Fruit fly (Drosophila melanogaster) whole organism, prepupa: Measurements from ENCODE around the gene sip3.

Experiments used
- Blimp-1 ChIP-seq: fragments of 200-800 bp; sonication (Bioruptor generic); optimal IDR thresholded peaks from 3 replicates; lab custom pipeline; 2017; ENCODE audit warnings: missing biosample characterization, missing genetic modification characterization, mild to moderate bottlenecking, moderate library complexity, missing genetic modification reagents
- CG10631 ChIP-seq: fragments of 200-800 bp; sonication (Bioruptor generic); optimal IDR thresholded peaks from 2 replicates; lab custom pipeline; 2016; ENCODE audit warnings: missing biosample characterization, missing genetic modification characterization
- CG10669 ChIP-seq: fragments of 200-800 bp; sonication (Bioruptor generic); optimal IDR thresholded peaks from 3 replicates; lab custom pipeline; 2018; ENCODE audit warnings: missing biosample characterization, mild to moderate bottlenecking, missing genetic modification characterization, moderate library complexity
- CG11762 ChIP-seq: fragments of 200-800 bp; sonication (Bioruptor generic); optimal IDR thresholded peaks from 3 replicates; lab custom pipeline; 2016; ENCODE audit warnings: missing biosample characterization, missing genetic modification characterization; ENCODE audit not compliant: insufficient read depth
- CG11902 ChIP-seq: fragments of 200-800 bp; sonication (Bioruptor generic); optimal IDR thresholded peaks from 3 replicates; lab custom pipeline; 2016; ENCODE audit warnings: missing biosample characterization, missing genetic modification characterization
- CG15336 ChIP-seq: fragments of 200-800 bp; sonication (Bioruptor generic); IDR thresholded peaks from 2 replicates; pipeline ENCODE4 v1.3.6; 2022; ENCODE audit warnings: missing biosample characterization, missing genetic modification characterization
- CG1621 ChIP-seq: fragments of 200-800 bp; sonication (Bioruptor generic); optimal IDR thresholded peaks from 3 replicates; lab custom pipeline; 2018; ENCODE audit warnings: missing biosample characterization, mild to moderate bottlenecking, missing genetic modification characterization
- CG16779 ChIP-seq: fragments of 200-800 bp; sonication (Bioruptor generic); optimal IDR thresholded peaks from 3 replicates; lab custom pipeline; 2017; ENCODE audit warnings: missing biosample characterization, mild to moderate bottlenecking, missing genetic modification characterization
- CG3032 ChIP-seq: fragments of 200-800 bp; optimal IDR thresholded peaks from 2 replicates; lab custom pipeline; 2019; ENCODE audit warnings: missing biosample characterization, mild to moderate bottlenecking, missing genetic modification characterization, moderate library complexity
- CG31627 ChIP-seq: fragments of 200-800 bp; sonication (Bioruptor generic); optimal IDR thresholded peaks from 3 replicates; lab custom pipeline; 2016; ENCODE audit warnings: missing biosample characterization, missing genetic modification characterization
- CG32006 ChIP-seq: fragments of 200-800 bp; sonication (Bioruptor generic); optimal IDR thresholded peaks from 3 replicates; lab custom pipeline; 2017; ENCODE audit warnings: missing biosample characterization, mild to moderate bottlenecking, missing genetic modification characterization
- CG34406 ChIP-seq: fragments of 200-800 bp; sonication (Bioruptor generic); optimal IDR thresholded peaks from 3 replicates; lab custom pipeline; 2016; ENCODE audit warnings: missing biosample characterization, missing genetic modification characterization
- CG3919 ChIP-seq: fragments of 200-800 bp; sonication (Bioruptor generic); optimal IDR thresholded peaks from 3 replicates; lab custom pipeline; 2016; ENCODE audit warnings: missing biosample characterization, missing genetic modification characterization
- CG6163 ChIP-seq: fragments of 200-800 bp; sonication (Bioruptor generic); IDR thresholded peaks from 3 replicates; pipeline ENCODE4 v1.3.6; 2022; ENCODE audit warnings: missing biosample characterization, missing genetic modification characterization
- CG6276 ChIP-seq: fragments of 200-800 bp; sonication (Bioruptor generic); optimal IDR thresholded peaks from 2 replicates; lab custom pipeline; 2017; ENCODE audit warnings: missing biosample characterization, mild to moderate bottlenecking, missing genetic modification characterization
- CG6792 ChIP-seq: fragments of 200-800 bp; sonication (Bioruptor generic); optimal IDR thresholded peaks from 3 replicates; lab custom pipeline; 2016; ENCODE audit warnings: missing biosample characterization, missing genetic modification characterization
- CG6808 ChIP-seq: fragments of 200-800 bp; sonication (Bioruptor generic); optimal IDR thresholded peaks from 3 replicates; lab custom pipeline; 2017; ENCODE audit warnings: missing biosample characterization, missing genetic modification characterization, mild to moderate bottlenecking, moderate library complexity, missing genetic modification reagents
- CG6854 ChIP-seq: fragments of 200-800 bp; sonication (Bioruptor generic); optimal IDR thresholded peaks from 2 replicates; lab custom pipeline; 2017; ENCODE audit warnings: missing biosample characterization, mild to moderate bottlenecking, missing genetic modification characterization
- CG7368 ChIP-seq: fragments of 200-800 bp; sonication (Bioruptor generic); optimal IDR thresholded peaks from 3 replicates; lab custom pipeline; 2016; ENCODE audit warnings: missing biosample characterization, missing genetic modification characterization
- CG8119 ChIP-seq: fragments of 200-800 bp; sonication (Bioruptor generic); IDR thresholded peaks from 3 replicates; pipeline ENCODE4 v1.3.6; 2022; ENCODE audit warnings: missing biosample characterization, missing genetic modification characterization
- CG8319 ChIP-seq: fragments of 200-800 bp; sonication (Bioruptor generic); optimal IDR thresholded peaks from 3 replicates; lab custom pipeline; 2016; ENCODE audit warnings: missing biosample characterization, missing genetic modification characterization
- CG9139 ChIP-seq: fragments of 200-800 bp; sonication (Bioruptor generic); optimal IDR thresholded peaks from 3 replicates; lab custom pipeline; 2017; ENCODE audit warnings: missing biosample characterization, mild to moderate bottlenecking, missing genetic modification characterization
- Eip93F ChIP-seq: fragments of 200-800 bp; sonication (Bioruptor generic); optimal IDR thresholded peaks from 2 replicates; lab custom pipeline; 2016; ENCODE audit warnings: missing biosample characterization, mild to moderate bottlenecking, missing genetic modification characterization
- Ets21C ChIP-seq: fragments of 200-800 bp; sonication (Bioruptor generic); optimal IDR thresholded peaks from 3 replicates; lab custom pipeline; 2016; ENCODE audit warnings: missing biosample characterization, missing genetic modification characterization
- Gug ChIP-seq: fragments of 200-800 bp; sonication (Bioruptor generic); IDR thresholded peaks from 2 replicates; pipeline ENCODE4 v1.3.6; 2022; ENCODE audit warnings: missing biosample characterization, missing genetic modification characterization
- Hr38 ChIP-seq: sonication (Bioruptor generic); optimal IDR thresholded peaks from 2 replicates; lab custom pipeline; 2016; ENCODE audit warnings: missing biosample characterization, missing genetic modification characterization
- Hr39 ChIP-seq: fragments of 200-800 bp; sonication (Bioruptor generic); optimal IDR thresholded peaks from 2 replicates; lab custom pipeline; 2016; ENCODE audit warnings: missing biosample characterization, missing genetic modification characterization
- Lpt ChIP-seq: fragments of 200-800 bp; sonication (Bioruptor generic); optimal IDR thresholded peaks from 3 replicates; lab custom pipeline; 2016; ENCODE audit warnings: missing biosample characterization, missing genetic modification characterization
- Met ChIP-seq: fragments of 200-800 bp; sonication (Bioruptor generic); optimal IDR thresholded peaks from 3 replicates; lab custom pipeline; 2016; ENCODE audit warnings: missing biosample characterization, missing genetic modification characterization
- OdsH ChIP-seq: fragments of 200-800 bp; sonication (Bioruptor generic); optimal IDR thresholded peaks from 3 replicates; lab custom pipeline; 2016; ENCODE audit warnings: missing biosample characterization, missing genetic modification characterization
- Sox102F ChIP-seq: fragments of 200-800 bp; sonication (Bioruptor generic); optimal IDR thresholded peaks from 2 replicates; lab custom pipeline; 2016; ENCODE audit warnings: missing biosample characterization, mild to moderate bottlenecking, missing genetic modification characterization
- Sox15 ChIP-seq: fragments of 200-800 bp; sonication (Bioruptor generic); optimal IDR thresholded peaks from 3 replicates; lab custom pipeline; 2016; ENCODE audit warnings: missing biosample characterization, missing genetic modification characterization
- achi ChIP-seq: fragments of 200-800 bp; sonication (Bioruptor generic); optimal IDR thresholded peaks from 3 replicates; lab custom pipeline; 2016; ENCODE audit warnings: missing biosample characterization, missing genetic modification characterization
- acj6 ChIP-seq: fragments of 200-800 bp; sonication (Bioruptor generic); optimal IDR thresholded peaks from 3 replicates; lab custom pipeline; 2016; ENCODE audit warnings: missing biosample characterization, missing genetic modification characterization
- cyc ChIP-seq: fragments of 200-800 bp; sonication (Bioruptor generic); optimal IDR thresholded peaks from 3 replicates; lab custom pipeline; 2016; ENCODE audit warnings: missing biosample characterization, missing genetic modification characterization
- dac ChIP-seq: fragments of 200-800 bp; sonication (Bioruptor generic); optimal IDR thresholded peaks from 2 replicates; lab custom pipeline; 2017; ENCODE audit warnings: missing biosample characterization, mild to moderate bottlenecking, missing genetic modification characterization
- dsx ChIP-seq: fragments of 200-800 bp; optimal IDR thresholded peaks from 3 replicates; lab custom pipeline; 2019; ENCODE audit warnings: missing biosample characterization, mild to moderate bottlenecking, missing genetic modification characterization, moderate library complexity; ENCODE audit not compliant: poor library complexity, severe bottlenecking
- fd59A ChIP-seq: fragments of 200-800 bp; sonication (Bioruptor generic); optimal IDR thresholded peaks from 2 replicates; lab custom pipeline; 2017; ENCODE audit warnings: missing biosample characterization, mild to moderate bottlenecking, missing genetic modification characterization, missing genetic modification reagents
- fd85E ChIP-seq: fragments of 200-800 bp; sonication (Bioruptor generic); optimal IDR thresholded peaks from 3 replicates; lab custom pipeline; 2016; ENCODE audit warnings: missing biosample characterization, missing genetic modification characterization
- net ChIP-seq: fragments of 200-800 bp; sonication (Bioruptor generic); optimal IDR thresholded peaks from 3 replicates; lab custom pipeline; 2016; ENCODE audit warnings: missing biosample characterization, missing genetic modification characterization
- salr ChIP-seq, 2 experiments: fragments of 200-800 bp; sonication (Bioruptor generic); optimal IDR thresholded peaks; 3 replicates each; lab custom pipeline; 2016 to 2018; ENCODE audit warnings: missing biosample characterization in 2 of 2, missing genetic modification characterization in 2 of 2, mild to moderate bottlenecking in 1 of 2
- spab ChIP-seq: fragments of 200-800 bp; sonication (Bioruptor generic); optimal IDR thresholded peaks from 2 replicates; lab custom pipeline; 2017; ENCODE audit warnings: missing biosample characterization, mild to moderate bottlenecking, missing genetic modification characterization, missing genetic modification reagents
- ss ChIP-seq, 2 experiments: fragments of 200-800 bp; sonication (Bioruptor generic); optimal IDR thresholded peaks; 2 replicates in 1 of 2; 3 replicates in 1 of 2; lab custom pipeline; 2017 to 2018; ENCODE audit warnings: mild to moderate bottlenecking in 2 of 2, missing biosample characterization in 2 of 2, missing genetic modification characterization in 2 of 2, moderate library complexity in 1 of 2
- svp ChIP-seq: fragments of 200-800 bp; sonication (Bioruptor generic); peaks from one replicate; lab custom pipeline; 2016; ENCODE audit warnings: missing biosample characterization, missing genetic modification characterization
- topi ChIP-seq: fragments of 200-800 bp; sonication (Bioruptor generic); optimal IDR thresholded peaks from 3 replicates; lab custom pipeline; 2016; ENCODE audit warnings: missing biosample characterization, missing genetic modification characterization
- vri ChIP-seq: fragments of 200-800 bp; sonication (Bioruptor generic); optimal IDR thresholded peaks from 3 replicates; lab custom pipeline; 2016; ENCODE audit warnings: missing biosample characterization, mild to moderate bottlenecking, missing genetic modification characterization

The sip3 gene

DNA sequence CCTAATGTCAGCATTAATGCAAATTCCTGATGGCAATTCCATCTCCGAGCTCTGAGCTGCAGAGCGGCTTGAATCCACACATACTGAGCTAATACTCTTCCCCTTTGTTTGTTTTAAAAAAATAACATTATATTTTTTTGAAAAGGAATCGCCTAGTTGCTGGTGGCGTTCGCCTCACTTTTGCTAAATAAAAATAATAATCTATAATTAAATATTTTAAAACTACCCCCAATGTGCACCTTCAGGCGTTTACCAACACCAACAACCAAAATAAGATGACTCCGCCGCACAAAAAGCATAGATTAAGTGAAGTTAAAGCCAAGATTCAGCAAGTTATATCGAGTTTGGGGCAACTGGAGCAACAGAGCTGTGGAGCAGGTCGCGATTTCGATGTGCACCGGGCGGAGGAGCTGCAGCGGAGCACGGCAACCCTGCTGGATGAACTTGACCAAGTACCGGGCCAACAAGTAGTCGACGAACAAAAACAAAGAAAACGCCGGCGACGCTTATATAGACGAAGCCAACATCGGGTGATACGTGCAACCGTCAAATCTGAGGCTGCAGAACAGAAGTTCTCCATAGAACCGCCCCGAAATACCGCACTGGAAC, 27.9 kb upstream of the sip3 start, which contains the start of gene CG1896 (continued):
- TF ChIP-seq CG16779 (tag; lab: Kevin White, UChicago) (peak; percentile 24), net (peak; percentile 73), CG6163 (peak; percentile 83), CG6276 (GFP tag; lab: Kevin White, UChicago) (no peak), dsx (GFP tag; lab: Kevin White, UChicago) (peak; percentile 40), fd59A (GFP tag; lab: Kevin White, UChicago) (no peak), vri (GFP tag; lab: Kevin White, UChicago) (no peak), achi (GFP tag; lab: Kevin White, UChicago) (peak; percentile 77), ss (GFP tag; optimal IDR thresholded peaks at IDR 0.05; lab: Kevin White, UChicago) (peak in 1 of 2 experiments; percentile 48), topi (GFP tag; lab: Kevin White, UChicago) (peak; percentile 70), svp (GFP tag; lab: Kevin White, UChicago) (peak; percentile 60), CG3032 (tag; lab: Kevin White, UChicago) (peak; percentile 40), CG31627 (GFP tag; lab: Kevin White, UChicago) (peak; percentile 60), Sox102F (GFP tag; lab: Kevin White, UChicago) (no peak), fd85E (GFP tag; lab: Kevin White, UChicago) (no peak), CG1621 (tag; lab: Kevin White, UChicago) (peak; percentile 43), CG32006 (GFP tag; lab: Kevin White, UChicago) (peak; percentile 65), CG10669 (peak; percentile 57), Blimp-1 (GFP tag; lab: Kevin White, UChicago) (no peak), Sox15 (GFP tag; lab: Kevin White, UChicago) (peak; percentile 31), salr (GFP tag; optimal IDR thresholded peaks at IDR 0.05; lab: Kevin White, UChicago) (peak in 1 of 2 experiments; percentile 67), CG11762 (peak; percentile 46), acj6 (GFP tag; lab: Kevin White, UChicago) (peak; percentile 75), Hr39 (GFP tag; lab: Kevin White, UChicago) (peak; percentile 55)

DNA sequence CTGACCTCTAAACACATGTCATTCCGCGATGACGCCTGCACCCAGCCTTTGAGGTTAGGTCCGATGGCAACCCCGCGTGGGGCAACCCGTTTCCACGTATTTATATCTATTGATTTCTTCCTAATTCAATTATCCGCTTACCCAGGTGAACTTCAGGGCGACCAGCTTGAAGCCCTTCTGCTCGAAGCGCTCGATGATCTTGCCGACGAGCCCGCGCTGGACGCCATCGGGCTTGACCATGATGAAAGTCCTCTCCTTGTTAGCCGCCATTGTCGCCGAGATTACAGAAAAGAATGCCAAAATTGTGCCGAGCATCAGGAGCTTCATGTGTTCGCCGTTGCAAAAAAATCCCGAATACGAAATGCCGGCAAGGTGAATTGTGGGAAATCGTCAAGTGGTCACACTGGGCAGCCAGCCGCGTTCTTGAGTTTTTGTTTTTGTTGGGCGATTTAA, 26.4 kb upstream of the sip3 start, which contains the start of gene awd:
Gene awd (minus strand): TSS at position 449 of the 453 bp plus-strand sequence.
- TF ChIP-seq svp (GFP tag; lab: Kevin White, UChicago) = peak; percentile 86
- peak; percentile 15 for TF ChIP-seq CG9139
- TF ChIP-seq spab (GFP tag; lab: Kevin White, UChicago) = no peak
- TF ChIP-seq dsx (GFP tag; lab: Kevin White, UChicago) = peak; percentile 10
- no peak for TF ChIP-seq CG7368 (GFP tag; lab: Kevin White, UChicago)
- peak; percentile 28 for TF ChIP-seq CG16779 (tag; lab: Kevin White, UChicago)
- no peak for TF ChIP-seq CG8319 (GFP tag; lab: Kevin White, UChicago)
- peak; percentile 1 for TF ChIP-seq CG3919 (GFP tag; lab: Kevin White, UChicago)
- TF ChIP-seq CG6808 (GFP tag; lab: Kevin White, UChicago) = peak; percentile 25
- TF ChIP-seq cyc (GFP tag; lab: Kevin White, UChicago) = no peak
- no peak for TF ChIP-seq Sox15 (GFP tag; lab: Kevin White, UChicago)
- TF ChIP-seq Hr39 (GFP tag; lab: Kevin White, UChicago) = no peak
- TF ChIP-seq CG34406 (GFP tag; lab: Kevin White, UChicago) = no peak
- TF ChIP-seq CG6792 (GFP tag; lab: Kevin White, UChicago) = no peak
- TF ChIP-seq ss (GFP tag; optimal IDR thresholded peaks at IDR 0.05; lab: Kevin White, UChicago) = peak; percentile 42 to 47
- peak; percentile 49; the same call in 2 of the 3 replicates for TF ChIP-seq CG8119 (GFP tag; lab: Robert Waterston, UW)
- TF ChIP-seq CG32006 (GFP tag; lab: Kevin White, UChicago) = no peak
- TF ChIP-seq dac (GFP tag; lab: Kevin White, UChicago) = no peak
- TF ChIP-seq CG11762 = no peak
- TF ChIP-seq CG15336 (GFP tag; lab: Robert Waterston, UW) = no peak
- peak; percentile 14; the same call in 1 of the 3 replicates for TF ChIP-seq CG6163
- peak; percentile 6 for TF ChIP-seq Met (GFP tag; lab: Kevin White, UChicago)
- no peak for TF ChIP-seq CG10631 (GFP tag; lab: Kevin White, UChicago)
- peak; percentile 44 for TF ChIP-seq CG1621 (tag; lab: Kevin White, UChicago)
- no peak for TF ChIP-seq Ets21C (GFP tag; lab: Kevin White, UChicago)
- no peak for TF ChIP-seq Lpt (GFP tag; lab: Kevin White, UChicago)
- peak; percentile 45 for TF ChIP-seq CG6854 (GFP tag; lab: Kevin White, UChicago)
- no peak for TF ChIP-seq OdsH (GFP tag; lab: Kevin White, UChicago)
- no peak for TF ChIP-seq CG11902 (GFP tag; lab: Kevin White, UChicago)
- no peak for TF ChIP-seq CG6276 (GFP tag; lab: Kevin White, UChicago)
- no peak for TF ChIP-seq vri (GFP tag; lab: Kevin White, UChicago)
- peak; percentile 7 for TF ChIP-seq net
- no peak for TF ChIP-seq fd59A (GFP tag; lab: Kevin White, UChicago)
- no peak for TF ChIP-seq Eip93F (GFP tag; lab: Kevin White, UChicago)
- no peak for TF ChIP-seq Gug (GFP tag; lab: Robert Waterston, UW)
- TF ChIP-seq Hr38 (GFP tag; lab: Kevin White, UChicago) = no peak
